Fruit fly (Drosophila melanogaster): Measurements from ENCODE around the gene sim.

The sim gene

DNA sequence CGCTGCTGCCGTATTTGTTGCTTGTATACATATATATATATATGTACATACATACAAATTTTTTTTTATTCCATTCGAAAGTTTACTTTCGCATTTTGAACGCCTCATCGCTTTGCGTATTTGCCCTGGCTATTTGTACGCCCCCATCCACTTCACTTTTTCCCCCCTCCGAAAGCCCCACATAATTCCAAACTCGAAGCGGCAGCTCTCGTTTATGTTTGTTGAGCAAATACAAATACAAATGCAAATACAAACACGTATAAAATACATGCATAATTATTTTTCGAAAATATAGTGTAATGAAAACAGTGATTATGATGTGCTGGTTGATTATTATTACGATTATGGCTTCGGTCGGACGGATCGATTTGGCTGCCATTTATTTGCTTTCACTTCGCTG lies 10.5 kb downstream of the sim start (continued):
- no peak for TF ChIP-seq br (optimal IDR thresholded peaks at IDR 0.05)
- TF ChIP-seq Nf-YB (GFP tag; optimal IDR thresholded peaks at IDR 0.05), result peak; percentile 80
- no peak for TF ChIP-seq CG14860 (GFP tag; IDR thresholded peaks at IDR 0.05; ENCODE audit: partially characterized antibody)
- peak; percentile 49; the same call in 2 of the 3 replicates for TF ChIP-seq dysf (GFP tag; IDR thresholded peaks at IDR 0.05)
- TF ChIP-seq gcm (GFP tag; optimal IDR thresholded peaks at IDR 0.05), result peak; percentile 95
- no peak for TF ChIP-seq CG43689 (GFP tag; IDR thresholded peaks at IDR 0.05)
- TF ChIP-seq disco-r (GFP tag; optimal IDR thresholded peaks at IDR 0.05), result peak; percentile 68
- TF ChIP-seq lab (GFP tag; optimal IDR thresholded peaks at IDR 0.05), result peak; percentile 97
- peak; percentile 57 for TF ChIP-seq tup (GFP tag; optimal IDR thresholded peaks at IDR 0.05)
- peak; percentile 87 for TF ChIP-seq CG12236 (GFP tag; optimal IDR thresholded peaks at IDR 0.05)
- TF ChIP-seq CG13775 (GFP tag; optimal IDR thresholded peaks at IDR 0.05), result peak; percentile 37
- TF ChIP-seq HLH54F (GFP tag; optimal IDR thresholded peaks at IDR 0.05), result peak; percentile 12
- TF ChIP-seq CG7271 (tag; optimal IDR thresholded peaks at IDR 0.05), result peak; percentile 95
- peak; percentile 51 for TF ChIP-seq CG10366 (GFP tag; IDR thresholded peaks at IDR 0.05)
- TF ChIP-seq Tbp (GFP tag; optimal IDR thresholded peaks at IDR 0.05), result no peak
- TF ChIP-seq salm (tag; optimal IDR thresholded peaks at IDR 0.05), result peak; percentile 94
- no peak for TF ChIP-seq CkIIα-i1 (GFP tag; IDR thresholded peaks at IDR 0.05)
- TF ChIP-seq fru (optimal IDR thresholded peaks at IDR 0.05), result no peak
- TF ChIP-seq CG15073 (GFP tag; optimal IDR thresholded peaks at IDR 0.05), result peak; percentile 47
- TF ChIP-seq CG9876 (GFP tag; optimal IDR thresholded peaks at IDR 0.05), result peak; percentile 44
- peak; percentile 82 for TF ChIP-seq CG6683 (GFP tag; optimal IDR thresholded peaks at IDR 0.05)
- no peak for TF ChIP-seq CG9932 (GFP tag; IDR thresholded peaks at IDR 0.05)
- no peak; the same call in 2 of the 3 replicates for TF ChIP-seq CG11456 (GFP tag; IDR thresholded peaks at IDR 0.05)
- TF ChIP-seq CG8281 (tag; optimal IDR thresholded peaks at IDR 0.05), result peak; percentile 77
- peak; percentile 51 for TF ChIP-seq tin (GFP tag; optimal IDR thresholded peaks at IDR 0.05)
- peak; percentile 92 for TF ChIP-seq ci (GFP tag; IDR thresholded peaks at IDR 0.05)
- peak; percentile 70 for TF ChIP-seq CG8290 (GFP tag; optimal IDR thresholded peaks at IDR 0.05)
- peak; percentile 65 to 95 for TF ChIP-seq CG8290 (tag; optimal IDR thresholded peaks at IDR 0.05)
- peak; percentile 85 for TF ChIP-seq ewg (GFP tag; optimal IDR thresholded peaks at IDR 0.05)
- TF ChIP-seq CG11085 (GFP tag; IDR thresholded peaks at IDR 0.05), result no peak; the same call in 1 of the 2 replicates
- peak; percentile 78 for TF ChIP-seq CG13424 (tag; optimal IDR thresholded peaks at IDR 0.05)
- TF ChIP-seq CG4424 (GFP tag; optimal IDR thresholded peaks at IDR 0.05), result peak; percentile 78
- peak; percentile 94 for TF ChIP-seq sim (GFP tag; IDR thresholded peaks at IDR 0.05)
- TF ChIP-seq Hr78 (GFP tag; optimal IDR thresholded peaks at IDR 0.05), result no peak
- TF ChIP-seq gsb (GFP tag; IDR thresholded peaks at IDR 0.05), result peak; percentile 42; the same call in 1 of the 2 replicates
- peak; percentile 54 for TF ChIP-seq CG30431 (GFP tag; optimal IDR thresholded peaks at IDR 0.05)
- no peak for TF ChIP-seq sd (tag; optimal IDR thresholded peaks at IDR 0.05)
- TF ChIP-seq CG3281 (GFP tag; optimal IDR thresholded peaks at IDR 0.05), result peak; percentile 92
- peak; percentile 95 for TF ChIP-seq CG15011 (GFP tag; optimal IDR thresholded peaks at IDR 0.05)
- TF ChIP-seq CG11504 (tag; optimal IDR thresholded peaks at IDR 0.05), result peak; percentile 95
- no peak for TF ChIP-seq Poxn (GFP tag; IDR thresholded peaks at IDR 0.05)
- TF ChIP-seq CG12744 (GFP tag; optimal IDR thresholded peaks at IDR 0.05), result peak; percentile 64
- TF ChIP-seq chif (GFP tag; optimal IDR thresholded peaks at IDR 0.05), result peak; percentile 74 to 89
- TF ChIP-seq Aef1 (GFP tag; IDR thresholded peaks at IDR 0.05), result peak; percentile 17; the same call in 1 of the 3 replicates
- peak; percentile 95 for TF ChIP-seq Sox100B (GFP tag; optimal IDR thresholded peaks at IDR 0.05)
- no peak for TF ChIP-seq Opbp (GFP tag; IDR thresholded peaks at IDR 0.05; ENCODE audit: partially characterized antibody)
- no peak for TF ChIP-seq corto (GFP tag; optimal IDR thresholded peaks at IDR 0.05)
- peak; percentile 76 for TF ChIP-seq CG11398 (GFP tag; optimal IDR thresholded peaks at IDR 0.05)
- TF ChIP-seq usp (GFP tag; optimal IDR thresholded peaks at IDR 0.05), result no peak
- TF ChIP-seq CG12299 (tag; optimal IDR thresholded peaks at IDR 0.05), result peak; percentile 74
- peak; percentile 76 for TF ChIP-seq schlank (tag; optimal IDR thresholded peaks at IDR 0.05)
- peak; percentile 92 for TF ChIP-seq odd (GFP tag; optimal IDR thresholded peaks at IDR 0.05)

Measured in whole organism, embryonic.